Fruit fly (Drosophila melanogaster): Measurements from ENCODE around the gene CG17350.

CG17350 gene

DNA sequence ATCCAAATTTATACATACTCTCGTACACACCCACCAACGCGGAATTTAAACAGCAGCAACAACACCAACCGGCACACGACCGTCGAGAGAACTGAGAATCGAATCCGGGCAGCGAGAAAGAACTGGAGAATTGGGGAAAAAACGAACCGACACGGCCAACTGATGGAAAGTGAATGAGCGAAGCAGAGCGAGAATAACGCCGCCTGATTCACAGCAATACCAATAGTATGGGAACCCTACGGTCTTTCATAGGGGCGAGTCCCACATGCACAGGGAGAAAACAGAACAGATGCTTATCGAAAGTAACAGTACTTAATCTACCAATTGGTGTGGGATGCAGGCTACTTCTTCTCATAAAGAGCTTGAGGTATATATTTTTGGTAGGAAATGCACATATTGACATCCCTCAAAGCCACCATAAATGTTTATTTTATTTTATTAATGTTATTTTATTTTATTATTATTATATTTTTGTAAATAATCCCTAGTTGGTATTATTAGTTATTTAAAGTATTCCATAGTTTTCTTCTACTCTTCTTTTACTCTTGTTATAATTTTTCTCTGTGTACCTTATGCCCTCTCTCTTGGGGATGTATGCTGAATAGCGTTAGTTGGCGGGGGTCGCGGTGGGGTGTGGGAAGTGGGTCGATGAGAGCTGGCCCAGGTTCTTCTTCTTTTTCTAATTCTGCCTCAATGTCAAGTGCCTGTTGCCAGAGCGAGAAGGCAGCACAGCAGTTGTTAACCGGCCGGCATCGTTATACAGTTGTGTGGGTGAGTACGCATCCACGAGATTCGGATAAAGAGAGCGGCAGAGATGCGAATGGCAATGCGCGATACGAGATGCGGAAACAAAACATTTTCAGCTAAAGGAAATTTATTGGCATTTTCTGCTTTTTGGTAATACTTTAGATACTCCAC, 17.8 kb downstream of the CG17350 start, which contains the start of gene CG17544 (continued):
- TF ChIP-seq CG2712 (tag; optimal IDR thresholded peaks at IDR 0.05) (peak; percentile 89), HLH4C (GFP tag; IDR thresholded peaks at IDR 0.05; ENCODE audit: partially characterized antibody) (no peak), danr (GFP tag; IDR thresholded peaks at IDR 0.05) (peak; percentile 41; the same call in 1 of the 2 replicates), CG32767 (GFP tag; IDR thresholded peaks at IDR 0.05) (0 out of 2 replicates have a peak, but pooled peaks have one; percentile 32), pan (optimal IDR thresholded peaks at IDR 0.05) (no peak), pan (GFP tag; optimal IDR thresholded peaks at IDR 0.05 in 1 of 2, IDR thresholded peaks at IDR 0.05 in 1 of 2) (peak in 1 of 2 experiments; percentile 46), BEAF-32 (GFP tag; optimal IDR thresholded peaks at IDR 0.05) (no peak), CG5953 (GFP tag; IDR thresholded peaks at IDR 0.05) (no peak; the same call in 1 of the 2 replicates), CG15011 (GFP tag; optimal IDR thresholded peaks at IDR 0.05) (no peak), Dref (GFP tag; IDR thresholded peaks at IDR 0.05) (no peak), pzg (GFP tag; optimal IDR thresholded peaks at IDR 0.05) (peak; percentile 9), CG1603 (tag; optimal IDR thresholded peaks at IDR 0.05) (peak; percentile 13), CG10147 (GFP tag; optimal IDR thresholded peaks at IDR 0.05) (peak; percentile 40), CG1529 (GFP tag; optimal IDR thresholded peaks at IDR 0.05) (no peak), CG13424 (tag; optimal IDR thresholded peaks at IDR 0.05) (peak; percentile 89), CG2199 (GFP tag; IDR thresholded peaks at IDR 0.05) (peak; percentile 85; the same call in 2 of the 3 replicates), Oli (tag; optimal IDR thresholded peaks at IDR 0.05) (peak; percentile 85), Sry-β (GFP tag; optimal IDR thresholded peaks at IDR 0.05) (peak; percentile 87), CG1647 (GFP tag; optimal IDR thresholded peaks at IDR 0.05) (no peak), bowl (GFP tag; IDR thresholded peaks at IDR 0.05) (no peak), Hr51 (GFP tag; optimal IDR thresholded peaks at IDR 0.05) (peak; percentile 36 to 83), CG2875 (GFP tag; optimal IDR thresholded peaks at IDR 0.05) (peak; percentile 50), HHEX (GFP tag; optimal IDR thresholded peaks at IDR 0.05) (peak; percentile 83), seq (GFP tag; IDR thresholded peaks at IDR 0.05) (no peak; the same call in 1 of the 2 replicates), Hr78 (GFP tag; optimal IDR thresholded peaks at IDR 0.05) (peak in 1 of 2 experiments; percentile 96), ato (GFP tag; IDR thresholded peaks at IDR 0.05; ENCODE audit: partially characterized antibody) (no peak), CG8089 (GFP tag; optimal IDR thresholded peaks at IDR 0.05) (peak; percentile 100), CG3163 (GFP tag; optimal IDR thresholded peaks at IDR 0.05) (peak; percentile 62), jumu (GFP tag; optimal IDR thresholded peaks at IDR 0.05) (peak; percentile 28), eyg (GFP tag; optimal IDR thresholded peaks at IDR 0.05) (no peak), Lhr (GFP tag; optimal IDR thresholded peaks at IDR 0.05) (peak; percentile 8), cad (GFP tag; optimal IDR thresholded peaks at IDR 0.05) (no peak), z (GFP tag; IDR thresholded peaks at IDR 0.05) (no peak), CG3065 (GFP tag; optimal IDR thresholded peaks at IDR 0.05) (peak; percentile 33), sisA (GFP tag; IDR thresholded peaks at IDR 0.05) (peak; percentile 51), CG10274 (GFP tag; optimal IDR thresholded peaks at IDR 0.05) (peak; percentile 56), nmo (GFP tag; optimal IDR thresholded peaks at IDR 0.05) (peak; percentile 56), ftz-f1 (GFP tag; optimal IDR thresholded peaks at IDR 0.05) (peak; percentile 95), CG10979 (tag; optimal IDR thresholded peaks at IDR 0.05) (peak; percentile 89), CG12236 (GFP tag; optimal IDR thresholded peaks at IDR 0.05) (no peak), CG9609 (GFP tag; optimal IDR thresholded peaks at IDR 0.05) (peak; percentile 31), CG7357 (GFP tag; IDR thresholded peaks at IDR 0.05) (0 out of 3 replicates have a peak, but pooled peaks have one; percentile 42), ap (GFP tag; IDR thresholded peaks at IDR 0.05) (0 out of 2 replicates have a peak, but pooled peaks have one; percentile 10), CG11696 (GFP tag; IDR thresholded peaks at IDR 0.05) (no peak), CG11723 (GFP tag; optimal IDR thresholded peaks at IDR 0.05) (no peak), CG7271 (tag; optimal IDR thresholded peaks at IDR 0.05) (no peak), CG1832 (GFP tag; optimal IDR thresholded peaks at IDR 0.05) (peak; percentile 87), CG6175 (GFP tag; IDR thresholded peaks at IDR 0.05) (peak; percentile 49; the same call in 1 of the 3 replicates)
